Worm (Caenorhabditis elegans) whole organism, L4 larva: ENCODE data around the gene Y67D8B.1.
"Not testable (repeated sequence)": the region's sequence is repeated elsewhere in the genome, so short reads cannot be mapped to it uniquely, and the experiment has no call there.

Experiments
- F49E8.2 ChIP-seq: sonication (generic microtip); optimal IDR thresholded peaks from 2 replicates; lab custom pipeline; 2016; ENCODE audit warnings: missing compliant biosample characterization, mild to moderate bottlenecking, missing genetic modification characterization, borderline replicate concordance
- R02D3.7 ChIP-seq: fragments of 150-350 bp; sonication (generic microtip); optimal IDR thresholded peaks from 3 replicates; lab custom pipeline; 2014; ENCODE audit warnings: missing biosample characterization, missing genetic modification characterization
- T20F7.1 ChIP-seq: fragments of 200-800 bp; sonication (Bioruptor generic); optimal IDR thresholded peaks from 2 replicates; lab custom pipeline; 2018; ENCODE audit warnings: mild to moderate bottlenecking, missing genetic modification characterization, missing compliant biosample characterization
- ZK546.5 ChIP-seq, 2 experiments: sonication (generic microtip); optimal IDR thresholded peaks; 2 replicates each; lab custom pipeline; 2017; ENCODE audit warnings: missing biosample characterization in 2 of 2, missing genetic modification characterization in 2 of 2
- ama-1 ChIP-seq: fragments of 150-350 bp; optimal IDR thresholded peaks from 2 replicates; lab custom pipeline; 2014; ENCODE audit warnings: inconsistent platforms, mixed read lengths
- arid-1 ChIP-seq: fragments of 200-800 bp; sonication (Bioruptor generic); conservative IDR thresholded peaks from 2 replicates; pipeline ENCODE4 v1.3.6; 2022; ENCODE audit warnings: missing genetic modification reagents, missing genetic modification characterization, missing compliant biosample characterization
- ceh-32 ChIP-seq: sonication (generic microtip); optimal IDR thresholded peaks from 2 replicates; lab custom pipeline; 2016; ENCODE audit warnings: mild to moderate bottlenecking, missing genetic modification characterization, missing compliant biosample characterization; ENCODE audit not compliant: poor library complexity
- ceh-44 ChIP-seq: fragments of 200-800 bp; sonication (Bioruptor generic); IDR thresholded peaks from 2 replicates; pipeline ENCODE4 v1.3.6; 2022; ENCODE audit warnings: missing genetic modification reagents, missing genetic modification characterization, missing compliant biosample characterization
- ctbp-1 ChIP-seq: fragments of 200-800 bp; sonication (Bioruptor generic); IDR thresholded peaks from 2 replicates; pipeline ENCODE4 v1.3.6; 2022; ENCODE audit warnings: missing genetic modification reagents, missing genetic modification characterization, missing compliant biosample characterization
- daf-12 ChIP-seq: fragments of 150-350 bp; optimal IDR thresholded peaks from 2 replicates; lab custom pipeline; 2014; ENCODE audit warnings: missing biosample characterization, missing genetic modification reagents, missing genetic modification characterization
- daf-19 ChIP-seq: fragments of 200-800 bp; sonication (Bioruptor generic); conservative IDR thresholded peaks from 2 replicates; pipeline ENCODE4 v1.3.6; 2022; ENCODE audit warnings: missing genetic modification characterization, missing compliant biosample characterization
- daf-8 ChIP-seq: fragments of 200-800 bp; sonication (Bioruptor generic); IDR thresholded peaks from 2 replicates; pipeline ENCODE4 v1.3.6; 2022; ENCODE audit warnings: missing genetic modification characterization, missing compliant biosample characterization
- dmd-6 ChIP-seq: fragments of 200-800 bp; sonication (Bioruptor generic); IDR thresholded peaks from 2 replicates; pipeline ENCODE4 v1.3.6; 2022; ENCODE audit warnings: missing genetic modification reagents, missing genetic modification characterization, missing compliant biosample characterization
- dpl-1 ChIP-seq: fragments of 150-350 bp; optimal IDR thresholded peaks from 2 replicates; lab custom pipeline; 2014; ENCODE audit warnings: missing biosample characterization, missing genetic modification reagents, missing genetic modification characterization
- dve-1 ChIP-seq: sonication (generic microtip); optimal IDR thresholded peaks from 2 replicates; lab custom pipeline; 2017; ENCODE audit warnings: antibody characterized with exemption, mild to moderate bottlenecking, missing genetic modification characterization, missing compliant biosample characterization; ENCODE audit not compliant: insufficient read depth
- hif-1 ChIP-seq, 2 experiments: sonication (generic microtip); optimal IDR thresholded peaks; 2 replicates each; lab custom pipeline; 2016 to 2017; ENCODE audit warnings: missing compliant biosample characterization in 2 of 2, missing genetic modification characterization in 2 of 2, missing genetic modification reagents in 2 of 2, missing genotype in 2 of 2, mild to moderate bottlenecking in 1 of 2
- hlh-11 ChIP-seq: fragments of 200-800 bp; sonication (Bioruptor generic); optimal IDR thresholded peaks from 2 replicates; lab custom pipeline; 2018; ENCODE audit warnings: mild to moderate bottlenecking, missing genetic modification characterization, missing compliant biosample characterization
- hlh-30 ChIP-seq: sonication (generic microtip); optimal IDR thresholded peaks from 2 replicates; lab custom pipeline; 2017; ENCODE audit warnings: antibody characterized with exemption, mild to moderate bottlenecking, missing genetic modification characterization, missing compliant biosample characterization; ENCODE audit not compliant: insufficient read depth
- hmg-1.1 ChIP-seq: fragments of 200-800 bp; sonication (Bioruptor generic); IDR thresholded peaks from 2 replicates; pipeline ENCODE4 v1.3.6; 2022; ENCODE audit warnings: missing genetic modification reagents, missing genetic modification characterization, missing compliant biosample characterization
- lin-15B ChIP-seq: fragments of 150-350 bp; sonication (generic microtip); optimal IDR thresholded peaks from 3 replicates; lab custom pipeline; 2014; ENCODE audit warnings: missing biosample characterization, missing genetic modification characterization
- lsy-2 ChIP-seq, 2 experiments: fragments of 150-350 bp in 1 of 2; sonication (generic microtip) in 1 of 2; optimal IDR thresholded peaks; 2 replicates each; lab custom pipeline; 2014 to 2017; ENCODE audit warnings: missing biosample characterization in 2 of 2, missing genetic modification characterization in 2 of 2
- madf-9 ChIP-seq: fragments of 200-800 bp; sonication (Bioruptor generic); conservative IDR thresholded peaks from 2 replicates; pipeline ENCODE4 v1.3.6; 2022; ENCODE audit warnings: missing genetic modification reagents, missing genetic modification characterization, missing compliant biosample characterization
- mdl-1 ChIP-seq, 2 experiments: fragments of 150-350 bp in 1 of 2; sonication (generic microtip) in 1 of 2; optimal IDR thresholded peaks; 2 replicates each; lab custom pipeline; 2014 to 2017; ENCODE audit warnings: missing biosample characterization in 2 of 2, missing genetic modification characterization in 2 of 2
- mes-2 ChIP-seq: sonication (generic microtip); optimal IDR thresholded peaks from 2 replicates; lab custom pipeline; 2016; ENCODE audit warnings: missing genotype, mild to moderate bottlenecking, missing genetic modification characterization, missing compliant biosample characterization; ENCODE audit not compliant: poor library complexity, severe bottlenecking
- mxl-2 ChIP-seq: fragments of 200-800 bp; sonication (Bioruptor generic); conservative IDR thresholded peaks from 2 replicates; pipeline ENCODE4 v1.3.6; 2022; ENCODE audit warnings: missing genetic modification reagents, missing genetic modification characterization, missing compliant biosample characterization
- mxl-3 ChIP-seq: fragments of 200-800 bp; sonication (Bioruptor generic); optimal IDR thresholded peaks from 2 replicates; lab custom pipeline; 2018; ENCODE audit warnings: mild to moderate bottlenecking, missing genetic modification characterization, missing compliant biosample characterization
- nhr-10 ChIP-seq: fragments of 150-350 bp; optimal IDR thresholded peaks from 2 replicates; lab custom pipeline; 2014; ENCODE audit warnings: missing biosample characterization, missing genetic modification characterization
- nhr-6 ChIP-seq: fragments of 150-350 bp; optimal IDR thresholded peaks from 2 replicates; lab custom pipeline; 2014; ENCODE audit warnings: missing biosample characterization, missing genetic modification characterization
- nhr-77 ChIP-seq: fragments of 150-350 bp; optimal IDR thresholded peaks from 2 replicates; lab custom pipeline; 2014; ENCODE audit warnings: missing biosample characterization, missing genetic modification characterization
- pha-4 ChIP-seq, 2 experiments: fragments of 150-350 bp in 1 of 2; fragments of 200-800 bp in 1 of 2; sonication (Bioruptor generic) in 1 of 2; IDR thresholded peaks in 1 of 2; optimal IDR thresholded peaks in 1 of 2; 2 replicates each; pipeline versions ENCODE4 v1.3.6 to Lab custom; 2014 to 2022; ENCODE audit warnings: missing genetic modification characterization in 2 of 2, missing genetic modification reagents in 2 of 2, missing biosample characterization in 1 of 2, missing compliant biosample characterization in 1 of 2
- rbr-2 ChIP-seq: sonication (generic microtip); optimal IDR thresholded peaks from 2 replicates; lab custom pipeline; 2016; ENCODE audit warnings: missing genotype, missing genetic modification characterization, missing compliant biosample characterization
- saeg-2 ChIP-seq: fragments of 200-800 bp; sonication (Bioruptor generic); IDR thresholded peaks from 2 replicates; pipeline ENCODE4 v1.3.6; 2022; ENCODE audit warnings: missing genetic modification reagents, missing genetic modification characterization, missing compliant biosample characterization
- sdz-12 ChIP-seq: fragments of 200-800 bp; sonication (Bioruptor generic); optimal IDR thresholded peaks from 2 replicates; lab custom pipeline; 2018; ENCODE audit warnings: mild to moderate bottlenecking, missing genetic modification characterization, missing compliant biosample characterization
- set-16 ChIP-seq: fragments of 200-800 bp; sonication (Bioruptor generic); IDR thresholded peaks from 2 replicates; pipeline ENCODE4 v1.3.6; 2022; ENCODE audit warnings: missing genetic modification reagents, missing genetic modification characterization, missing compliant biosample characterization
- snpc-4 ChIP-seq: fragments of 150-350 bp; optimal IDR thresholded peaks from 2 replicates; lab custom pipeline; 2014; ENCODE audit warnings: missing biosample characterization, missing genetic modification characterization
- spr-3 ChIP-seq: fragments of 200-800 bp; sonication (Bioruptor generic); optimal IDR thresholded peaks from 2 replicates; lab custom pipeline; 2018; ENCODE audit warnings: mild to moderate bottlenecking, missing genetic modification characterization, missing compliant biosample characterization
- tra-1 ChIP-seq: fragments of 200-800 bp; sonication (Bioruptor generic); IDR thresholded peaks from 2 replicates; pipeline ENCODE4 v1.3.6; 2022; ENCODE audit warnings: missing genetic modification reagents, missing genetic modification characterization, missing compliant biosample characterization
- unc-130 ChIP-seq: sonication (generic microtip); optimal IDR thresholded peaks from 2 replicates; lab custom pipeline; 2016; ENCODE audit warnings: missing genetic modification reagents, missing genetic modification characterization, missing compliant biosample characterization
- vab-7 ChIP-seq: fragments of 200-800 bp; sonication (Bioruptor generic); IDR thresholded peaks from 2 replicates; pipeline ENCODE4 v1.3.6; 2022; ENCODE audit warnings: missing genetic modification reagents, missing genetic modification characterization, missing compliant biosample characterization
- zfp-2 ChIP-seq: sonication (generic microtip); optimal IDR thresholded peaks from 2 replicates; lab custom pipeline; 2016; ENCODE audit warnings: mild to moderate bottlenecking, missing genetic modification characterization, missing compliant biosample characterization
- zfp-3 ChIP-seq: fragments of 200-800 bp; sonication (Bioruptor generic); conservative IDR thresholded peaks from 2 replicates; pipeline ENCODE4 v1.3.6; 2022; ENCODE audit warnings: missing genetic modification reagents, missing genetic modification characterization, missing compliant biosample characterization
- zip-2 ChIP-seq: fragments of 150-350 bp; optimal IDR thresholded peaks from 2 replicates; lab custom pipeline; 2014; ENCODE audit warnings: missing biosample characterization, missing genetic modification characterization

Gene Y67D8B.1

ce11 chrIV:3172510-3172909 is at the start of gene Y67D8B.1:
Gene Y67D8B.1, minus strand, starts transcription at chrIV:3172610.
- TF ChIP-seq madf-9 (GFP tag; lab: Robert Waterston, UW); set-16 (GFP tag; lab: Robert Waterston, UW); mdl-1 (tag; optimal IDR thresholded peaks at IDR 0.05; lab: Kevin White, UChicago): not testable (repeated sequence)

- TF ChIP-seq madf-9 (GFP tag; lab: Robert Waterston, UW) (no peak), mxl-3 (no peak), zfp-3 (GFP tag; lab: Robert Waterston, UW) (no peak), ceh-44 (GFP tag; lab: Robert Waterston, UW) (no peak), F49E8.2 (tag; lab: Kevin White, UChicago) (no peak), daf-19 (GFP tag; lab: Robert Waterston, UW) (no peak)
Measured at ce11 chrIV:3222140-3222539, 49.7 kb upstream of the Y67D8B.1 start, which contains the start of gene Y67D8A.2. Gene Y67D8A.2, plus strand, starts transcription at chrIV:3222440.

- TF ChIP-seq spr-3 (GFP tag; lab: Kevin White, UChicago) (no peak), F49E8.2 (tag; lab: Kevin White, UChicago) (no peak), sdz-12 (no peak), daf-19 (GFP tag; lab: Robert Waterston, UW) (no peak), rbr-2 (tag; lab: Kevin White, UChicago) (no peak), nhr-77 (tag; lab: Kevin White, UChicago) (no peak), arid-1 (GFP tag; lab: Robert Waterston, UW) (no peak), ama-1 (lab: Kevin White, UChicago) (no peak)
Measured at ce11 chrIV:3221158-3221557, 48.7 kb upstream of the Y67D8B.1 start.

ce11 chrIV:3213426-3213825 is 41.0 kb upstream of the Y67D8B.1 start, which contains the start of gene slmp-1:
Gene slmp-1, plus strand, starts transcription at chrIV:3213760.
- TF ChIP-seq lin-15B (tag; lab: Kevin White, UChicago), result no peak
- no peak for TF ChIP-seq zip-2
- peak; percentile 93 for TF ChIP-seq hlh-30 (tag; lab: Kevin White, UChicago)
- TF ChIP-seq mxl-2 (GFP tag; lab: Robert Waterston, UW), result no peak
- TF ChIP-seq dmd-6 (GFP tag; lab: Robert Waterston, UW), result no peak
- no peak for TF ChIP-seq ceh-32 (tag; lab: Kevin White, UChicago)
- no peak for TF ChIP-seq saeg-2
- TF ChIP-seq arid-1 (GFP tag; lab: Robert Waterston, UW), result no peak
- no peak for TF ChIP-seq F49E8.2 (tag; lab: Kevin White, UChicago)
- no peak for TF ChIP-seq daf-12 (tag; lab: Kevin White, UChicago)
- peak in 1 of 2 experiments; percentile 78 for TF ChIP-seq lsy-2 (tag; optimal IDR thresholded peaks at IDR 0.05; lab: Kevin White, UChicago)
- TF ChIP-seq mxl-3, result no peak
- TF ChIP-seq nhr-10 (tag; lab: Kevin White, UChicago), result no peak
- TF ChIP-seq ctbp-1 (GFP tag; lab: Robert Waterston, UW), result no peak
- TF ChIP-seq dpl-1 (GFP tag; lab: Kevin White, UChicago), result peak; percentile 88
- TF ChIP-seq ZK546.5 (tag; optimal IDR thresholded peaks at IDR 0.05; lab: Kevin White, UChicago), result no peak
- TF ChIP-seq daf-8 (GFP tag; lab: Robert Waterston, UW), result no peak
- TF ChIP-seq T20F7.1 (GFP tag; lab: Kevin White, UChicago), result no peak
- no peak for TF ChIP-seq set-16 (GFP tag; lab: Robert Waterston, UW)
- no peak for TF ChIP-seq tra-1 (GFP tag; lab: Robert Waterston, UW)
- TF ChIP-seq R02D3.7 (tag; lab: Kevin White, UChicago), result no peak
- peak in 1 of 2 experiments; percentile 24 for TF ChIP-seq hif-1 (tag; optimal IDR thresholded peaks at IDR 0.05; lab: Kevin White, UChicago)
- TF ChIP-seq nhr-77 (tag; lab: Kevin White, UChicago), result peak; percentile 13
- TF ChIP-seq pha-4 (GFP tag; IDR thresholded peaks at IDR 0.05; lab: Robert Waterston, UW), result no peak
- TF ChIP-seq pha-4 (tag; optimal IDR thresholded peaks at IDR 0.05; lab: Kevin White, UChicago), result no peak
- no peak for TF ChIP-seq hmg-1.1 (GFP tag; lab: Robert Waterston, UW)
- TF ChIP-seq zfp-2, result no peak
- peak; percentile 67 for TF ChIP-seq dve-1 (tag; lab: Kevin White, UChicago)
- TF ChIP-seq hlh-11, result peak; percentile 51
- TF ChIP-seq mdl-1 (tag; optimal IDR thresholded peaks at IDR 0.05; lab: Kevin White, UChicago), result no peak
- peak; percentile 81 for TF ChIP-seq mes-2 (tag; lab: Kevin White, UChicago)
- TF ChIP-seq snpc-4, result no peak
- TF ChIP-seq unc-130 (GFP tag; lab: Kevin White, UChicago), result no peak
- peak; percentile 13 for TF ChIP-seq nhr-6 (tag; lab: Kevin White, UChicago)
- TF ChIP-seq vab-7, result no peak
